Worm (Caenorhabditis elegans) whole organism, L4 larva: Measurements from ENCODE around the gene B0432.11.

Source experiments
- D1046.2 ChIP-seq: fragments of 200-800 bp; sonication (Bioruptor generic); IDR thresholded peaks from 2 replicates; pipeline ENCODE4 v1.3.6; 2022; ENCODE audit warnings: missing genetic modification characterization, missing compliant biosample characterization
- F10B5.3 ChIP-seq: sonication (generic microtip); optimal IDR thresholded peaks from 2 replicates; lab custom pipeline; 2016; ENCODE audit warnings: mild to moderate bottlenecking, missing genetic modification characterization, missing compliant biosample characterization
- R02D3.7 ChIP-seq: fragments of 150-350 bp; sonication (generic microtip); optimal IDR thresholded peaks from 3 replicates; lab custom pipeline; 2014; ENCODE audit warnings: missing biosample characterization, missing genetic modification characterization
- T20F7.1 ChIP-seq: fragments of 200-800 bp; sonication (Bioruptor generic); optimal IDR thresholded peaks from 2 replicates; lab custom pipeline; 2018; ENCODE audit warnings: mild to moderate bottlenecking, missing genetic modification characterization, missing compliant biosample characterization
- Y5F2A.4 ChIP-seq: fragments of 200-800 bp; sonication (Bioruptor generic); optimal IDR thresholded peaks from 2 replicates; lab custom pipeline; 2018; ENCODE audit warnings: mild to moderate bottlenecking, missing genetic modification characterization, missing compliant biosample characterization
- Y75B8A.6 ChIP-seq: fragments of 200-800 bp; sonication (Bioruptor generic); IDR thresholded peaks from 2 replicates; pipeline ENCODE4 v1.3.6; 2022; ENCODE audit warnings: missing genetic modification reagents, missing genetic modification characterization, missing compliant biosample characterization
- ZK337.2 ChIP-seq: fragments of 200-800 bp; sonication (Bioruptor generic); IDR thresholded peaks from 2 replicates; pipeline ENCODE4 v1.3.6; 2022; ENCODE audit warnings: missing genetic modification reagents, missing genetic modification characterization, missing compliant biosample characterization
- aly-2 ChIP-seq: sonication (generic microtip); optimal IDR thresholded peaks from 2 replicates; lab custom pipeline; 2018; ENCODE audit warnings: missing biosample characterization, missing genetic modification characterization
- ama-1 ChIP-seq: fragments of 150-350 bp; optimal IDR thresholded peaks from 2 replicates; lab custom pipeline; 2014; ENCODE audit warnings: inconsistent platforms, mixed read lengths
- arid-1 ChIP-seq: fragments of 200-800 bp; sonication (Bioruptor generic); conservative IDR thresholded peaks from 2 replicates; pipeline ENCODE4 v1.3.6; 2022; ENCODE audit warnings: missing genetic modification reagents, missing genetic modification characterization, missing compliant biosample characterization
- ceh-20 ChIP-seq: fragments of 200-800 bp; sonication (Bioruptor generic); IDR thresholded peaks from 2 replicates; pipeline ENCODE4 v1.3.6; 2022; ENCODE audit warnings: missing genetic modification reagents, missing genetic modification characterization, missing compliant biosample characterization
- ceh-44 ChIP-seq: fragments of 200-800 bp; sonication (Bioruptor generic); IDR thresholded peaks from 2 replicates; pipeline ENCODE4 v1.3.6; 2022; ENCODE audit warnings: missing genetic modification reagents, missing genetic modification characterization, missing compliant biosample characterization
- ceh-82 ChIP-seq: sonication (generic microtip); optimal IDR thresholded peaks from 2 replicates; lab custom pipeline; 2017; ENCODE audit warnings: missing biosample characterization, missing genetic modification characterization
- ces-1 ChIP-seq: fragments of 150-350 bp; sonication (generic microtip); optimal IDR thresholded peaks from 4 replicates; lab custom pipeline; 2014; ENCODE audit warnings: missing biosample characterization, missing genetic modification reagents, missing genetic modification characterization
- cey-2 ChIP-seq: sonication (generic microtip); optimal IDR thresholded peaks from 3 replicates; lab custom pipeline; 2017; ENCODE audit warnings: missing genetic modification characterization, mild to moderate bottlenecking, missing compliant biosample characterization, antibody characterized with exemption, borderline replicate concordance; ENCODE audit not compliant: insufficient read depth
- daf-12 ChIP-seq: fragments of 150-350 bp; optimal IDR thresholded peaks from 2 replicates; lab custom pipeline; 2014; ENCODE audit warnings: missing biosample characterization, missing genetic modification reagents, missing genetic modification characterization
- daf-16 ChIP-seq, 3 experiments: sonication (generic microtip); optimal IDR thresholded peaks; 2 replicates each; lab custom pipeline; 2016 to 2017; ENCODE audit warnings: missing genetic modification characterization in 3 of 3, missing genetic modification reagents in 3 of 3, mild to moderate bottlenecking in 2 of 3, missing compliant biosample characterization in 2 of 3, missing biosample characterization in 1 of 3, moderate library complexity in 1 of 3
- duxl-1 ChIP-seq: sonication (generic microtip); optimal IDR thresholded peaks from 2 replicates; lab custom pipeline; 2016; ENCODE audit warnings: mild to moderate bottlenecking, missing genetic modification characterization, moderate library complexity, missing compliant biosample characterization; ENCODE audit not compliant: poor library complexity
- egl-43 ChIP-seq: fragments of 200-800 bp; sonication (Bioruptor generic); IDR thresholded peaks from 2 replicates; pipeline ENCODE4 v1.3.6; 2022; ENCODE audit warnings: missing genetic modification reagents, missing genetic modification characterization, missing compliant biosample characterization
- fkh-10 ChIP-seq: fragments of 150-350 bp; optimal IDR thresholded peaks from 2 replicates; lab custom pipeline; 2014; ENCODE audit warnings: missing biosample characterization, missing genetic modification reagents, missing genetic modification characterization
- hif-1 ChIP-seq, 2 experiments: sonication (generic microtip); optimal IDR thresholded peaks; 2 replicates each; lab custom pipeline; 2016 to 2017; ENCODE audit warnings: missing compliant biosample characterization in 2 of 2, missing genetic modification characterization in 2 of 2, missing genetic modification reagents in 2 of 2, missing genotype in 2 of 2, mild to moderate bottlenecking in 1 of 2
- jun-1 ChIP-seq: fragments of 150-350 bp; optimal IDR thresholded peaks from 2 replicates; lab custom pipeline; 2014; ENCODE audit warnings: missing biosample characterization, missing genetic modification reagents, missing genetic modification characterization
- lin-1 ChIP-seq: fragments of 200-800 bp; sonication (Bioruptor generic); IDR thresholded peaks from 2 replicates; pipeline ENCODE4 v1.3.6; 2022; ENCODE audit warnings: missing genetic modification reagents, missing genetic modification characterization, missing compliant biosample characterization
- lin-38 ChIP-seq: fragments of 200-800 bp; sonication (Bioruptor generic); IDR thresholded peaks from 2 replicates; pipeline ENCODE4 v1.3.6; 2022; ENCODE audit warnings: missing genetic modification reagents, missing genetic modification characterization, missing compliant biosample characterization
- lsy-2 ChIP-seq, 2 experiments: fragments of 150-350 bp in 1 of 2; sonication (generic microtip) in 1 of 2; optimal IDR thresholded peaks; 2 replicates each; lab custom pipeline; 2014 to 2017; ENCODE audit warnings: missing biosample characterization in 2 of 2, missing genetic modification characterization in 2 of 2
- madf-9 ChIP-seq: fragments of 200-800 bp; sonication (Bioruptor generic); conservative IDR thresholded peaks from 2 replicates; pipeline ENCODE4 v1.3.6; 2022; ENCODE audit warnings: missing genetic modification reagents, missing genetic modification characterization, missing compliant biosample characterization
- mdt-29 ChIP-seq: fragments of 200-800 bp; sonication (Bioruptor generic); IDR thresholded peaks from 2 replicates; pipeline ENCODE4 v1.3.6; 2022; ENCODE audit warnings: missing genetic modification reagents, missing genetic modification characterization, missing compliant biosample characterization
- mes-2 ChIP-seq: sonication (generic microtip); optimal IDR thresholded peaks from 2 replicates; lab custom pipeline; 2016; ENCODE audit warnings: missing genotype, mild to moderate bottlenecking, missing genetic modification characterization, missing compliant biosample characterization; ENCODE audit not compliant: poor library complexity, severe bottlenecking
- mxl-2 ChIP-seq: fragments of 200-800 bp; sonication (Bioruptor generic); conservative IDR thresholded peaks from 2 replicates; pipeline ENCODE4 v1.3.6; 2022; ENCODE audit warnings: missing genetic modification reagents, missing genetic modification characterization, missing compliant biosample characterization
- mxl-3 ChIP-seq: fragments of 200-800 bp; sonication (Bioruptor generic); optimal IDR thresholded peaks from 2 replicates; lab custom pipeline; 2018; ENCODE audit warnings: mild to moderate bottlenecking, missing genetic modification characterization, missing compliant biosample characterization
- nhr-102 ChIP-seq: sonication (generic microtip); optimal IDR thresholded peaks from 2 replicates; lab custom pipeline; 2016; ENCODE audit warnings: mild to moderate bottlenecking, missing genetic modification characterization, moderate library complexity, missing compliant biosample characterization
- nhr-237 ChIP-seq: sonication (generic microtip); optimal IDR thresholded peaks from 2 replicates; lab custom pipeline; 2017; ENCODE audit warnings: missing biosample characterization, missing genetic modification characterization
- nhr-25 ChIP-seq: sonication (generic microtip); optimal IDR thresholded peaks from 2 replicates; lab custom pipeline; 2017; ENCODE audit warnings: missing genetic modification characterization, mild to moderate bottlenecking, missing compliant biosample characterization, antibody characterized with exemption, moderate library complexity, borderline replicate concordance; ENCODE audit not compliant: insufficient read depth
- nhr-28 ChIP-seq: fragments of 150-350 bp; optimal IDR thresholded peaks from 2 replicates; lab custom pipeline; 2014; ENCODE audit warnings: missing biosample characterization, missing genetic modification characterization
- nhr-41 ChIP-seq: fragments of 200-800 bp; sonication (Bioruptor generic); IDR thresholded peaks from 2 replicates; pipeline ENCODE4 v1.3.6; 2022; ENCODE audit warnings: missing genetic modification reagents, missing genetic modification characterization, missing compliant biosample characterization
- nhr-42 ChIP-seq: fragments of 200-800 bp; sonication (Bioruptor generic); IDR thresholded peaks from 2 replicates; pipeline ENCODE4 v1.3.6; 2022; ENCODE audit warnings: missing genetic modification characterization, missing compliant biosample characterization
- nhr-76 ChIP-seq: fragments of 150-350 bp; optimal IDR thresholded peaks from 2 replicates; lab custom pipeline; 2014; ENCODE audit warnings: missing biosample characterization, missing genetic modification characterization
- nhr-77 ChIP-seq: fragments of 150-350 bp; optimal IDR thresholded peaks from 2 replicates; lab custom pipeline; 2014; ENCODE audit warnings: missing biosample characterization, missing genetic modification characterization
- set-16 ChIP-seq: fragments of 200-800 bp; sonication (Bioruptor generic); IDR thresholded peaks from 2 replicates; pipeline ENCODE4 v1.3.6; 2022; ENCODE audit warnings: missing genetic modification reagents, missing genetic modification characterization, missing compliant biosample characterization
- snpc-1.2 ChIP-seq: fragments of 200-800 bp; sonication (Bioruptor generic); IDR thresholded peaks from 2 replicates; pipeline ENCODE4 v1.3.6; 2022; ENCODE audit warnings: missing genetic modification reagents, missing genetic modification characterization, missing compliant biosample characterization
- snpc-4 ChIP-seq: fragments of 150-350 bp; optimal IDR thresholded peaks from 2 replicates; lab custom pipeline; 2014; ENCODE audit warnings: missing biosample characterization, missing genetic modification characterization
- spr-1 ChIP-seq: sonication (generic microtip); optimal IDR thresholded peaks from 2 replicates; lab custom pipeline; 2016; ENCODE audit warnings: mild to moderate bottlenecking, missing genetic modification characterization, missing compliant biosample characterization
- spr-3 ChIP-seq: fragments of 200-800 bp; sonication (Bioruptor generic); optimal IDR thresholded peaks from 2 replicates; lab custom pipeline; 2018; ENCODE audit warnings: mild to moderate bottlenecking, missing genetic modification characterization, missing compliant biosample characterization
- tag-97 ChIP-seq: fragments of 200-800 bp; sonication (Bioruptor generic); IDR thresholded peaks from 2 replicates; pipeline ENCODE4 v1.3.6; 2022; ENCODE audit warnings: missing genetic modification characterization, missing compliant biosample characterization
- unc-39 ChIP-seq: sonication (generic microtip); optimal IDR thresholded peaks from 2 replicates; lab custom pipeline; 2017; ENCODE audit warnings: missing biosample characterization, missing genetic modification characterization
- unc-62 ChIP-seq, 3 experiments: fragments of 150-350 bp in 1 of 3; sonication (generic microtip); optimal IDR thresholded peaks in 2 of 3; peaks in 1 of 3; 1 replicate in 1 of 3; 2 replicates in 2 of 3; lab custom pipeline; 2014 to 2017; ENCODE audit warnings: missing biosample characterization in 3 of 3, missing genetic modification characterization in 3 of 3, missing genetic modification reagents in 3 of 3, missing genotype in 1 of 3
- vab-7 ChIP-seq: fragments of 200-800 bp; sonication (Bioruptor generic); IDR thresholded peaks from 2 replicates; pipeline ENCODE4 v1.3.6; 2022; ENCODE audit warnings: missing genetic modification reagents, missing genetic modification characterization, missing compliant biosample characterization
- zag-1 ChIP-seq: fragments of 150-350 bp; optimal IDR thresholded peaks from 2 replicates; lab custom pipeline; 2014; ENCODE audit warnings: missing biosample characterization, missing genetic modification characterization
- zip-2 ChIP-seq: fragments of 150-350 bp; optimal IDR thresholded peaks from 2 replicates; lab custom pipeline; 2014; ENCODE audit warnings: missing biosample characterization, missing genetic modification characterization

The B0432.11 gene

ce11 chrII:255124-255523 is 39.4 kb downstream of the B0432.11 start (continued):
- TF ChIP-seq arid-1 (GFP tag; lab: Robert Waterston, UW) (peak; percentile 96), ces-1 (GFP tag; lab: Kevin White, UChicago) (peak; percentile 90), T20F7.1 (GFP tag; lab: Kevin White, UChicago) (no peak), lin-1 (GFP tag; lab: Robert Waterston, UW) (0 out of 2 replicates have a peak, but pooled peaks have one; percentile 41), mdt-29 (GFP tag; lab: Robert Waterston, UW) (peak; percentile 46; the same call in 1 of the 2 replicates), Y75B8A.6 (GFP tag; lab: Robert Waterston, UW) (no peak), nhr-77 (peak; percentile 94), duxl-1 (peak; percentile 94), mxl-2 (GFP tag; lab: Robert Waterston, UW) (0 out of 2 replicates have a peak, but pooled peaks have one; percentile 54), zip-2 (tag; lab: Kevin White, UChicago) (peak; percentile 56), egl-43 (GFP tag; lab: Robert Waterston, UW) (peak; percentile 77), F10B5.3 (tag; lab: Kevin White, UChicago) (peak; percentile 72), hif-1 (tag; optimal IDR thresholded peaks at IDR 0.05; lab: Kevin White, UChicago) (peak; percentile 11 to 89), unc-39 (tag; lab: Kevin White, UChicago) (no peak), ceh-20 (GFP tag; lab: Robert Waterston, UW) (peak; percentile 89), daf-12 (tag; lab: Kevin White, UChicago) (no peak), fkh-10 (peak; percentile 95), set-16 (peak; percentile 29; the same call in 1 of the 2 replicates), aly-2 (no peak), nhr-42 (GFP tag; lab: Robert Waterston, UW) (peak; percentile 87), nhr-25 (peak; percentile 92), ama-1 (lab: Kevin White, UChicago) (no peak), daf-16 (GFP tag; optimal IDR thresholded peaks at IDR 0.05; lab: Kevin White, UChicago) (peak; percentile 25 to 70), daf-16 (tag; optimal IDR thresholded peaks at IDR 0.05; lab: Kevin White, UChicago) (peak; percentile 80), unc-62 (GFP tag; optimal IDR thresholded peaks at IDR 0.05 in 1 of 2; lab: Kevin White, UChicago) (peak in 1 of 2 experiments; percentile 45), unc-62 (tag; optimal IDR thresholded peaks at IDR 0.05; lab: Kevin White, UChicago) (no peak), spr-1 (peak; percentile 91), zag-1 (tag; lab: Kevin White, UChicago) (peak; percentile 50), nhr-237 (tag; lab: Kevin White, UChicago) (peak; percentile 62), ceh-82 (tag; lab: Kevin White, UChicago) (no peak), snpc-4 (no peak), mes-2 (tag; lab: Kevin White, UChicago) (peak; percentile 99), spr-3 (peak; percentile 88), D1046.2 (no peak), madf-9 (peak; percentile 68; the same call in 1 of the 2 replicates), ceh-44 (peak; percentile 86), lin-38 (GFP tag; lab: Robert Waterston, UW) (peak; percentile 100), nhr-41 (peak; percentile 40; the same call in 1 of the 2 replicates), nhr-102 (peak; percentile 91), tag-97 (GFP tag; lab: Robert Waterston, UW) (no peak), nhr-28 (tag; lab: Kevin White, UChicago) (peak; percentile 92), jun-1 (tag; lab: Kevin White, UChicago) (peak; percentile 89), lsy-2 (tag; optimal IDR thresholded peaks at IDR 0.05; lab: Kevin White, UChicago) (peak; percentile 70 to 95), R02D3.7 (tag; lab: Kevin White, UChicago) (no peak), mxl-3 (GFP tag; lab: Kevin White, UChicago) (peak; percentile 82), Y5F2A.4 (GFP tag; lab: Kevin White, UChicago) (no peak), nhr-76 (tag; lab: Kevin White, UChicago) (no peak), vab-7 (GFP tag; lab: Robert Waterston, UW) (peak; percentile 84), ZK337.2 (no peak), snpc-1.2 (GFP tag; lab: Robert Waterston, UW) (peak; percentile 67), cey-2 (no peak)
